Worm (Caenorhabditis elegans) whole organism, L4 larva: ENCODE data around the gene F08F8.10.

ENCODE experiments used
- F49E8.2 ChIP-seq: sonication (generic microtip); optimal IDR thresholded peaks from 2 replicates; lab custom pipeline; 2016; ENCODE audit warnings: missing compliant biosample characterization, mild to moderate bottlenecking, missing genetic modification characterization, borderline replicate concordance
- ama-1 ChIP-seq: fragments of 150-350 bp; optimal IDR thresholded peaks from 2 replicates; lab custom pipeline; 2014; ENCODE audit warnings: inconsistent platforms, mixed read lengths
- ces-1 ChIP-seq: fragments of 150-350 bp; sonication (generic microtip); optimal IDR thresholded peaks from 4 replicates; lab custom pipeline; 2014; ENCODE audit warnings: missing biosample characterization, missing genetic modification reagents, missing genetic modification characterization
- daf-16 ChIP-seq, 3 experiments: sonication (generic microtip); optimal IDR thresholded peaks; 2 replicates each; lab custom pipeline; 2016 to 2017; ENCODE audit warnings: missing genetic modification characterization in 3 of 3, missing genetic modification reagents in 3 of 3, mild to moderate bottlenecking in 2 of 3, missing compliant biosample characterization in 2 of 3, missing biosample characterization in 1 of 3, moderate library complexity in 1 of 3
- dve-1 ChIP-seq: sonication (generic microtip); optimal IDR thresholded peaks from 2 replicates; lab custom pipeline; 2017; ENCODE audit warnings: antibody characterized with exemption, mild to moderate bottlenecking, missing genetic modification characterization, missing compliant biosample characterization; ENCODE audit not compliant: insufficient read depth
- egl-27 ChIP-seq: sonication (generic microtip); optimal IDR thresholded peaks from 3 replicates; lab custom pipeline; 2017; ENCODE audit warnings: missing biosample characterization, missing genetic modification reagents, missing genetic modification characterization
- lin-15B ChIP-seq: fragments of 150-350 bp; sonication (generic microtip); optimal IDR thresholded peaks from 3 replicates; lab custom pipeline; 2014; ENCODE audit warnings: missing biosample characterization, missing genetic modification characterization
- madf-5 ChIP-seq, 2 experiments: fragments of 200-800 bp; sonication (Bioruptor generic); IDR thresholded peaks; 2 replicates each; pipeline ENCODE4 v1.3.6; 2022; ENCODE audit warnings: missing compliant biosample characterization in 2 of 2, missing genetic modification characterization in 2 of 2
- nhr-25 ChIP-seq: sonication (generic microtip); optimal IDR thresholded peaks from 2 replicates; lab custom pipeline; 2017; ENCODE audit warnings: missing genetic modification characterization, mild to moderate bottlenecking, missing compliant biosample characterization, antibody characterized with exemption, moderate library complexity, borderline replicate concordance; ENCODE audit not compliant: insufficient read depth
- nhr-76 ChIP-seq: fragments of 150-350 bp; optimal IDR thresholded peaks from 2 replicates; lab custom pipeline; 2014; ENCODE audit warnings: missing biosample characterization, missing genetic modification characterization
- pha-4 ChIP-seq, 2 experiments: fragments of 150-350 bp in 1 of 2; fragments of 200-800 bp in 1 of 2; sonication (Bioruptor generic) in 1 of 2; IDR thresholded peaks in 1 of 2; optimal IDR thresholded peaks in 1 of 2; 2 replicates each; pipeline versions ENCODE4 v1.3.6 to Lab custom; 2014 to 2022; ENCODE audit warnings: missing genetic modification characterization in 2 of 2, missing genetic modification reagents in 2 of 2, missing biosample characterization in 1 of 2, missing compliant biosample characterization in 1 of 2
- snpc-4 ChIP-seq: fragments of 150-350 bp; optimal IDR thresholded peaks from 2 replicates; lab custom pipeline; 2014; ENCODE audit warnings: missing biosample characterization, missing genetic modification characterization
- zag-1 ChIP-seq: fragments of 150-350 bp; optimal IDR thresholded peaks from 2 replicates; lab custom pipeline; 2014; ENCODE audit warnings: missing biosample characterization, missing genetic modification characterization
- ztf-11 ChIP-seq: fragments of 150-350 bp; optimal IDR thresholded peaks from 2 replicates; lab custom pipeline; 2014; ENCODE audit warnings: missing biosample characterization, missing genetic modification characterization

ce11 chrIII:7357356-7357755 lies at the start of gene F08F8.10:
- TF ChIP-seq egl-27 (tag; lab: Kevin White, UChicago) (no peak), ztf-11 (no peak), zag-1 (no peak), ces-1 (GFP tag; lab: Kevin White, UChicago) (no peak), nhr-76 (tag; lab: Kevin White, UChicago) (no peak), pha-4 (GFP tag; IDR thresholded peaks at IDR 0.05; lab: Robert Waterston, UW) (no peak), pha-4 (tag; optimal IDR thresholded peaks at IDR 0.05; lab: Kevin White, UChicago) (no peak), snpc-4 (tag; lab: Kevin White, UChicago) (no peak), ama-1 (lab: Kevin White, UChicago) (no peak), F49E8.2 (tag; lab: Kevin White, UChicago) (no peak), daf-16 (GFP tag; optimal IDR thresholded peaks at IDR 0.05; lab: Kevin White, UChicago) (no peak), daf-16 (tag; optimal IDR thresholded peaks at IDR 0.05; lab: Kevin White, UChicago) (peak; percentile 19), dve-1 (peak; percentile 25), madf-5 (GFP tag; IDR thresholded peaks at IDR 0.05; lab: Robert Waterston, UW) (no peak), nhr-25 (no peak), lin-15B (tag; lab: Kevin White, UChicago) (no peak)
